Worm (Caenorhabditis elegans) whole organism, young adult: ENCODE measurements around the gene F44E5.17.

Experiments
- B0019.2 ChIP-seq: fragments of 200-800 bp; sonication (Bioruptor generic); conservative IDR thresholded peaks from 2 replicates; pipeline ENCODE4 v1.3.6; 2022; ENCODE audit warnings: missing genetic modification reagents, missing genetic modification characterization, missing compliant biosample characterization
- B0336.3 ChIP-seq: fragments of 200-800 bp; sonication (Bioruptor generic); IDR thresholded peaks from 2 replicates; pipeline ENCODE4 v1.3.6; 2022; ENCODE audit warnings: missing genetic modification characterization, missing compliant biosample characterization
- F10E7.11 ChIP-seq: sonication (generic microtip); optimal IDR thresholded peaks from 2 replicates; lab custom pipeline; 2017; ENCODE audit warnings: mild to moderate bottlenecking, missing genetic modification characterization, moderate library complexity, missing compliant biosample characterization
- F37B4.10 ChIP-seq: fragments of 200-800 bp; sonication (Bioruptor generic); IDR thresholded peaks from 2 replicates; pipeline ENCODE4 v1.3.6; 2022; ENCODE audit warnings: missing genetic modification characterization, missing compliant biosample characterization
- F39B2.1 ChIP-seq: fragments of 200-800 bp; sonication (Bioruptor generic); IDR thresholded peaks from 2 replicates; pipeline ENCODE4 v1.3.6; 2022; ENCODE audit warnings: missing genetic modification reagents, missing genetic modification characterization, missing compliant biosample characterization
- F52B5.7 ChIP-seq: sonication (generic microtip); optimal IDR thresholded peaks from 2 replicates; lab custom pipeline; 2016; ENCODE audit warnings: mild to moderate bottlenecking, missing genetic modification characterization, missing compliant biosample characterization
- F57A8.1 ChIP-seq: fragments of 200-800 bp; sonication (Bioruptor generic); optimal IDR thresholded peaks from 2 replicates; lab custom pipeline; 2018; ENCODE audit warnings: mild to moderate bottlenecking, missing genetic modification characterization, moderate library complexity, missing compliant biosample characterization
- F57C9.4 ChIP-seq: sonication (generic microtip); optimal IDR thresholded peaks from 2 replicates; lab custom pipeline; 2017; ENCODE audit warnings: mild to moderate bottlenecking, missing genetic modification characterization, missing compliant biosample characterization
- T07F8.4 ChIP-seq: sonication (generic microtip); optimal IDR thresholded peaks from 2 replicates; lab custom pipeline; 2016; ENCODE audit warnings: mild to moderate bottlenecking, missing genetic modification characterization, moderate library complexity, missing compliant biosample characterization
- Y53F4B.3 ChIP-seq: fragments of 200-800 bp; sonication (Bioruptor generic); IDR thresholded peaks from 2 replicates; pipeline ENCODE4 v1.3.6; 2022; ENCODE audit warnings: missing genetic modification reagents, missing genetic modification characterization, missing compliant biosample characterization
- Y53G8AR.9 ChIP-seq: fragments of 200-800 bp; sonication (Bioruptor generic); conservative IDR thresholded peaks from 2 replicates; pipeline ENCODE4 v1.3.6; 2022; ENCODE audit warnings: missing genetic modification reagents, missing genetic modification characterization, missing compliant biosample characterization
- Y79H2A.3 ChIP-seq: fragments of 200-800 bp; sonication (Bioruptor generic); conservative IDR thresholded peaks from 2 replicates; pipeline ENCODE4 v1.3.6; 2022; ENCODE audit warnings: missing genetic modification reagents, missing genetic modification characterization, missing compliant biosample characterization
- Y95B8A.8 ChIP-seq: fragments of 200-800 bp; sonication (Bioruptor generic); IDR thresholded peaks from 2 replicates; pipeline ENCODE4 v1.3.6; 2022; ENCODE audit warnings: missing genetic modification reagents, missing genetic modification characterization, missing compliant biosample characterization
- akir-1 ChIP-seq: fragments of 200-800 bp; sonication (Bioruptor generic); optimal IDR thresholded peaks from 2 replicates; lab custom pipeline; 2018; ENCODE audit warnings: mild to moderate bottlenecking, missing genetic modification characterization, moderate library complexity, missing compliant biosample characterization
- aptf-2 ChIP-seq: fragments of 200-800 bp; sonication (Bioruptor generic); conservative IDR thresholded peaks from 2 replicates; pipeline ENCODE4 v1.3.6; 2022; ENCODE audit warnings: missing genetic modification reagents, missing genetic modification characterization, missing compliant biosample characterization
- attf-3 ChIP-seq: fragments of 200-800 bp; sonication (Bioruptor generic); conservative IDR thresholded peaks from 2 replicates; pipeline ENCODE4 v1.3.6; 2022; ENCODE audit warnings: missing genetic modification reagents, missing genetic modification characterization, missing compliant biosample characterization
- attf-5 ChIP-seq: fragments of 200-800 bp; sonication (Bioruptor generic); optimal IDR thresholded peaks from 2 replicates; lab custom pipeline; 2018; ENCODE audit warnings: mild to moderate bottlenecking, missing genetic modification characterization, missing compliant biosample characterization
- attf-6 ChIP-seq: fragments of 200-800 bp; sonication (Bioruptor generic); IDR thresholded peaks from 2 replicates; pipeline ENCODE4 v1.3.6; 2022; ENCODE audit warnings: missing genetic modification reagents, missing genetic modification characterization, missing compliant biosample characterization
- bed-1 ChIP-seq: fragments of 200-800 bp; sonication (Bioruptor generic); IDR thresholded peaks from 2 replicates; pipeline ENCODE4 v1.3.6; 2022; ENCODE audit warnings: missing genetic modification reagents, missing genetic modification characterization, missing compliant biosample characterization
- ccch-3 ChIP-seq: fragments of 200-800 bp; sonication (Bioruptor generic); optimal IDR thresholded peaks from 2 replicates; lab custom pipeline; 2018; ENCODE audit warnings: mild to moderate bottlenecking, missing genetic modification characterization, missing compliant biosample characterization
- cebp-1 ChIP-seq, 2 experiments: fragments of 200-800 bp in 1 of 2; sonication (Bioruptor generic) in 1 of 2; sonication (generic microtip) in 1 of 2; IDR thresholded peaks in 1 of 2; optimal IDR thresholded peaks in 1 of 2; 2 replicates each; pipeline versions ENCODE4 v1.3.6 to Lab custom; 2017 to 2022; ENCODE audit warnings: missing compliant biosample characterization in 2 of 2, missing genetic modification characterization in 2 of 2, mild to moderate bottlenecking in 1 of 2, missing genetic modification reagents in 1 of 2, moderate library complexity in 1 of 2
- ceh-40 ChIP-seq: fragments of 200-800 bp; sonication (Bioruptor generic); IDR thresholded peaks from 2 replicates; pipeline ENCODE4 v1.3.6; 2022; ENCODE audit warnings: missing genetic modification characterization, missing compliant biosample characterization
- ceh-79 ChIP-seq: sonication (generic microtip); optimal IDR thresholded peaks from 2 replicates; lab custom pipeline; 2017; ENCODE audit warnings: mild to moderate bottlenecking, missing genetic modification characterization, missing compliant biosample characterization
- chd-7 ChIP-seq: sonication (generic microtip); optimal IDR thresholded peaks from 2 replicates; lab custom pipeline; 2016; ENCODE audit warnings: mild to moderate bottlenecking, missing genetic modification characterization, moderate library complexity, missing compliant biosample characterization
- egl-18 ChIP-seq: fragments of 200-800 bp; sonication (Bioruptor generic); IDR thresholded peaks from 2 replicates; pipeline ENCODE4 v1.3.6; 2022; ENCODE audit warnings: missing genetic modification reagents, missing genetic modification characterization, missing compliant biosample characterization
- fkh-3 ChIP-seq: sonication (generic microtip); optimal IDR thresholded peaks from 2 replicates; lab custom pipeline; 2016; ENCODE audit warnings: mild to moderate bottlenecking, missing genetic modification characterization, missing compliant biosample characterization
- gei-17 ChIP-seq: fragments of 200-800 bp; sonication (Bioruptor generic); optimal IDR thresholded peaks from 2 replicates; lab custom pipeline; 2018; ENCODE audit warnings: mild to moderate bottlenecking, missing genetic modification characterization, missing compliant biosample characterization
- hmg-1.2 ChIP-seq: fragments of 200-800 bp; sonication (Bioruptor generic); IDR thresholded peaks from 2 replicates; pipeline ENCODE4 v1.3.6; 2022; ENCODE audit warnings: missing genetic modification reagents, missing genetic modification characterization, missing compliant biosample characterization
- hmg-20 ChIP-seq: fragments of 200-800 bp; sonication (Bioruptor generic); IDR thresholded peaks from 2 replicates; pipeline ENCODE4 v1.3.6; 2022; ENCODE audit warnings: missing genetic modification reagents, missing genetic modification characterization, missing compliant biosample characterization
- hsf-1 ChIP-seq: fragments of 200-800 bp; sonication (Bioruptor generic); IDR thresholded peaks from 2 replicates; pipeline ENCODE4 v1.3.6; 2022; ENCODE audit warnings: missing genetic modification reagents, missing genetic modification characterization, missing compliant biosample characterization
- lag-1 ChIP-seq: fragments of 200-800 bp; sonication (Bioruptor generic); IDR thresholded peaks from 2 replicates; pipeline ENCODE4 v1.3.6; 2022; ENCODE audit warnings: missing genetic modification reagents, missing genetic modification characterization, missing compliant biosample characterization
- let-526 ChIP-seq: fragments of 200-800 bp; sonication (Bioruptor generic); IDR thresholded peaks from 2 replicates; pipeline ENCODE4 v1.3.6; 2022; ENCODE audit warnings: missing genetic modification reagents, missing genetic modification characterization, missing compliant biosample characterization
- let-607 ChIP-seq, 2 experiments: fragments of 200-800 bp in 1 of 2; sonication (Bioruptor generic) in 1 of 2; sonication (generic microtip) in 1 of 2; optimal IDR thresholded peaks; 2 replicates each; lab custom pipeline; 2016 to 2018; ENCODE audit warnings: mild to moderate bottlenecking in 2 of 2, missing compliant biosample characterization in 2 of 2, missing genetic modification characterization in 2 of 2, moderate library complexity in 2 of 2, missing genotype in 1 of 2
- lin-26 ChIP-seq: fragments of 200-800 bp; sonication (Bioruptor generic); IDR thresholded peaks from 2 replicates; pipeline ENCODE4 v1.3.6; 2022; ENCODE audit warnings: missing genetic modification reagents, missing genetic modification characterization, missing compliant biosample characterization
- lin-54 ChIP-seq: fragments of 200-800 bp; sonication (Bioruptor generic); optimal IDR thresholded peaks from 2 replicates; lab custom pipeline; 2018; ENCODE audit warnings: mild to moderate bottlenecking, missing genetic modification characterization, missing compliant biosample characterization
- lir-1 ChIP-seq: fragments of 200-800 bp; sonication (Bioruptor generic); conservative IDR thresholded peaks from 2 replicates; pipeline ENCODE4 v1.3.6; 2022; ENCODE audit warnings: missing genetic modification reagents, missing genetic modification characterization, missing compliant biosample characterization
- madf-3 ChIP-seq: fragments of 200-800 bp; sonication (Bioruptor generic); IDR thresholded peaks from 2 replicates; pipeline ENCODE4 v1.3.6; 2022; ENCODE audit warnings: missing genetic modification reagents, missing genetic modification characterization, missing compliant biosample characterization
- mel-28 ChIP-seq: sonication (generic microtip); optimal IDR thresholded peaks from 2 replicates; lab custom pipeline; 2016; ENCODE audit warnings: borderline replicate concordance, mild to moderate bottlenecking, missing genetic modification characterization, missing compliant biosample characterization
- nfyb-1 ChIP-seq: fragments of 200-800 bp; sonication (Bioruptor generic); IDR thresholded peaks from 2 replicates; pipeline ENCODE4 v1.3.6; 2022; ENCODE audit warnings: missing genetic modification reagents, missing genetic modification characterization, missing compliant biosample characterization
- nhr-120 ChIP-seq: fragments of 200-800 bp; sonication (Bioruptor generic); IDR thresholded peaks from 2 replicates; pipeline ENCODE4 v1.3.6; 2022; ENCODE audit warnings: missing genetic modification characterization, missing compliant biosample characterization
- nhr-27 ChIP-seq: fragments of 200-800 bp; sonication (Bioruptor generic); optimal IDR thresholded peaks from 2 replicates; lab custom pipeline; 2018; ENCODE audit warnings: mild to moderate bottlenecking, missing genetic modification characterization, moderate library complexity, missing compliant biosample characterization
- pbrm-1 ChIP-seq: fragments of 200-800 bp; sonication (Bioruptor generic); IDR thresholded peaks from 2 replicates; pipeline ENCODE4 v1.3.6; 2022; ENCODE audit warnings: missing genetic modification reagents, missing genetic modification characterization, missing compliant biosample characterization
- sea-2 ChIP-seq: fragments of 200-800 bp; sonication (Bioruptor generic); IDR thresholded peaks from 2 replicates; pipeline ENCODE4 v1.3.6; 2022; ENCODE audit warnings: missing genetic modification characterization, missing compliant biosample characterization
- tbx-9 ChIP-seq: sonication (generic microtip); optimal IDR thresholded peaks from 2 replicates; lab custom pipeline; 2016; ENCODE audit warnings: borderline replicate concordance, missing genetic modification characterization, inconsistent platforms, missing compliant biosample characterization
- ztf-22 ChIP-seq: fragments of 200-800 bp; sonication (Bioruptor generic); optimal IDR thresholded peaks from 2 replicates; lab custom pipeline; 2018; ENCODE audit warnings: mild to moderate bottlenecking, missing genetic modification characterization, moderate library complexity, missing compliant biosample characterization
- ztf-25 ChIP-seq: fragments of 200-800 bp; sonication (Bioruptor generic); IDR thresholded peaks from 2 replicates; pipeline ENCODE4 v1.3.6; 2022; ENCODE audit warnings: missing genetic modification reagents, missing genetic modification characterization, missing compliant biosample characterization
- ztf-26 ChIP-seq: sonication (generic microtip); optimal IDR thresholded peaks from 2 replicates; lab custom pipeline; 2017; ENCODE audit warnings: missing genetic modification characterization, missing compliant biosample characterization
- ztf-3 ChIP-seq: fragments of 200-800 bp; sonication (Bioruptor generic); optimal IDR thresholded peaks from 2 replicates; lab custom pipeline; 2018; ENCODE audit warnings: mild to moderate bottlenecking, missing genetic modification characterization, missing compliant biosample characterization

The F44E5.17 gene

DNA sequence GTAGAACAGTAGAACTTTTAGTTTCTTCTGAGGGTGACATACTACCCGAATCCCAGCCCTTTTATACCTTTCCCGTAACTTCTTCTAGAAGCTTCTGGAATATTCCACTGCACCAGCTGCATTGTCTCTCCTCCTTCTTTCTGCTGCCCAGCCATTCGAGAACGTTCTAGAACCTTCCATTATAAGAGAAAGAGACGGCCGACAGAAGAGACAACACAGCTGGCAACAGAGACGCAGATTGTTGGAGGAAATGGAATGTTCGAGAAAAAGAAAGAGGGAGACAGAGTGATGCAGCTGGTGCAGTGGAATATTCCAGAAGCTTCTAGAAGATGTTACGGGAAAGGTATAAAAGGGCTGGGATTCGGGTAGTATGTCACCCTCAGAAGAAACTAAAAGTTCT, 10.9 kb upstream of the F44E5.17 start, which contains the start of the genes F44E5.4 and F44E5.5 (continued):
- peak; percentile 92 for TF ChIP-seq fkh-3
- peak; percentile 75; the same call in 1 of the 2 replicates for TF ChIP-seq ztf-25 (GFP tag; lab: Robert Waterston, UW)
- TF ChIP-seq lin-26 (GFP tag; lab: Robert Waterston, UW) = peak; percentile 86
- peak; percentile 55 for TF ChIP-seq T07F8.4
- peak; percentile 97 for TF ChIP-seq ztf-26
- TF ChIP-seq lir-1 = peak; percentile 94
- TF ChIP-seq mel-28 (tag; lab: Kevin White, UChicago) = peak; percentile 85
- peak; percentile 87 for TF ChIP-seq B0336.3 (GFP tag; lab: Robert Waterston, UW)
- peak; percentile 88 for TF ChIP-seq aptf-2 (GFP tag; lab: Robert Waterston, UW)
- peak; percentile 100 for TF ChIP-seq let-526
- TF ChIP-seq attf-6 (GFP tag; lab: Robert Waterston, UW) = peak; percentile 86
- peak; percentile 89 for TF ChIP-seq cebp-1 (GFP tag; IDR thresholded peaks at IDR 0.05; lab: Robert Waterston, UW)
- TF ChIP-seq cebp-1 (tag; optimal IDR thresholded peaks at IDR 0.05; lab: Kevin White, UChicago) = peak; percentile 80
- TF ChIP-seq ccch-3 (GFP tag; lab: Kevin White, UChicago) = peak; percentile 53
- TF ChIP-seq nhr-120 = peak; percentile 99
- peak; percentile 99 for TF ChIP-seq bed-1
- TF ChIP-seq F39B2.1 = peak; percentile 96
- peak; percentile 97 for TF ChIP-seq Y95B8A.8 (GFP tag; lab: Robert Waterston, UW)
- TF ChIP-seq lag-1 = 0 out of 2 replicates have a peak, but pooled peaks have one; percentile 89
- peak; percentile 97 for TF ChIP-seq ztf-22 (GFP tag; lab: Kevin White, UChicago)
- TF ChIP-seq Y53F4B.3 (GFP tag; lab: Robert Waterston, UW) = peak; percentile 38; the same call in 1 of the 2 replicates
- peak; percentile 97 for TF ChIP-seq F57C9.4
- TF ChIP-seq F52B5.7 (tag; lab: Kevin White, UChicago) = peak; percentile 98
- TF ChIP-seq hmg-20 (GFP tag; lab: Robert Waterston, UW) = peak; percentile 89
- TF ChIP-seq F57A8.1 (GFP tag; lab: Kevin White, UChicago) = peak; percentile 7
- TF ChIP-seq akir-1 (GFP tag; lab: Kevin White, UChicago) = peak; percentile 72
- TF ChIP-seq ztf-3 (GFP tag; lab: Kevin White, UChicago) = peak; percentile 98
- TF ChIP-seq attf-5 (GFP tag; lab: Kevin White, UChicago) = peak; percentile 46
- peak; percentile 99 for TF ChIP-seq egl-18 (GFP tag; lab: Robert Waterston, UW)
- peak; percentile 95 for TF ChIP-seq ceh-40 (GFP tag; lab: Robert Waterston, UW)
- TF ChIP-seq Y79H2A.3 = peak; percentile 99
- peak; percentile 97 for TF ChIP-seq F10E7.11 (tag; lab: Kevin White, UChicago)
- TF ChIP-seq sea-2 = peak; percentile 99
- TF ChIP-seq F37B4.10 = peak; percentile 95; the same call in 1 of the 2 replicates
- TF ChIP-seq B0019.2 (GFP tag; lab: Robert Waterston, UW) = peak; percentile 71; the same call in 1 of the 2 replicates
- peak; percentile 89 for TF ChIP-seq gei-17 (GFP tag; lab: Kevin White, UChicago)
- TF ChIP-seq nhr-27 (tag; lab: Kevin White, UChicago) = peak; percentile 98
- peak; percentile 83 for TF ChIP-seq attf-3
- TF ChIP-seq pbrm-1 (GFP tag; lab: Robert Waterston, UW) = peak; percentile 99
- TF ChIP-seq nfyb-1 (GFP tag; lab: Robert Waterston, UW) = peak; percentile 99
- TF ChIP-seq lin-54 (GFP tag; lab: Kevin White, UChicago) = peak; percentile 81
- peak; percentile 88 to 90 for TF ChIP-seq let-607 (tag; optimal IDR thresholded peaks at IDR 0.05; lab: Kevin White, UChicago)
- TF ChIP-seq ceh-79 = peak; percentile 99
- TF ChIP-seq hmg-1.2 (GFP tag; lab: Robert Waterston, UW) = peak; percentile 100
- peak; percentile 99 for TF ChIP-seq Y53G8AR.9 (GFP tag; lab: Robert Waterston, UW)
- TF ChIP-seq madf-3 (GFP tag; lab: Robert Waterston, UW) = peak; percentile 93
- peak; percentile 100 for TF ChIP-seq hsf-1
- peak; percentile 93 for TF ChIP-seq tbx-9 (tag; lab: Kevin White, UChicago)
- peak; percentile 99 for TF ChIP-seq chd-7
